Fruit fly (Drosophila melanogaster) whole organism: ENCODE results near the gene Trf2.

ENCODE experiments used
- CG8478 ChIP-seq: fragments of >200 bp; optimal IDR thresholded peaks from 2 replicates; lab custom pipeline; 2018; ENCODE audit warnings: inconsistent platforms
- Dll ChIP-seq: fragments of >200 bp; optimal IDR thresholded peaks from 2 replicates; lab custom pipeline; 2017
- EcR ChIP-seq, 2 experiments: fragments of >200 bp; optimal IDR thresholded peaks; 2 replicates each; lab custom pipeline; 2017; ENCODE audit warnings: missing biosample characterization in 2 of 2, missing genetic modification characterization in 2 of 2, missing genetic modification reagents in 2 of 2
- pan ChIP-seq: fragments of >200 bp; optimal IDR thresholded peaks from 2 replicates; lab custom pipeline; 2017
- psq ChIP-seq: fragments of >200 bp; optimal IDR thresholded peaks from 2 replicates; lab custom pipeline; 2017
- usp ChIP-seq: fragments of >200 bp; optimal IDR thresholded peaks from 2 replicates; lab custom pipeline; 2017; ENCODE audit warnings: missing biosample characterization, missing genetic modification characterization, mixed read lengths

The Trf2 gene

DNA sequence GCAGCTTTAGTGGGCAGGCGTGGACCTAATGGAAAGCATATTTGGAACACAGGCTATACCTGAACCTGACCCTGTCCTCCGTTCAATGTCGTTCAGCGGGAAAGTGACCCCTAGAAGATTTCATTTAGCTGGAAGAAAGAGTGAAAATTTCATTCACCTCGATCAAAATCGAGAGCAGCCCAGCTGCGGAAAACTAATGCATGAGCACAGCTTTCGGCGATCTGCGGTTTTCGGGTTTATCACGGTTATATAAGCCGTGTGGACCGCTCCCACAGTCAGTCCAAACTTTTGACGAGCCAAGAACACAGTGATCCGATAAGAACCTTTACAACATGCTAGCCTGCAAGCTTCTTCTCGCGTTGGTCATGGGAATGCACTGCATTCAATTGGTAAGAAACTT lies 61.5 kb downstream of the Trf2 start, which contains the start of gene Cp7Fa:
Gene Cp7Fa, plus strand, starts transcription at position 301 of the 400 bp plus-strand sequence.
- no peak for TF ChIP-seq pan (lab: Kevin White, UChicago)

dm6 chrX:8473339-8473887 lies 64.3 kb downstream of the Trf2 start, which contains the start of gene Cp7Fb:
Gene Cp7Fb (plus strand): TSS chrX:8473837.
- TF ChIP-seq CG8478 (lab: Kevin White, UChicago) (no peak), pan (lab: Kevin White, UChicago) (no peak), usp (GFP tag; lab: Kevin White, UChicago) (no peak), EcR (GFP tag; optimal IDR thresholded peaks at IDR 0.05; lab: Kevin White, UChicago) (no peak), psq (no peak)

- TF ChIP-seq pan (lab: Kevin White, UChicago), result no peak
- TF ChIP-seq CG8478 (lab: Kevin White, UChicago), result no peak
- TF ChIP-seq usp (GFP tag; lab: Kevin White, UChicago), result no peak
- no peak for TF ChIP-seq psq
- TF ChIP-seq Dll (lab: Kevin White, UChicago), result no peak
- TF ChIP-seq EcR (GFP tag; optimal IDR thresholded peaks at IDR 0.05; lab: Kevin White, UChicago), result no peak
These were observed 66.6 kb downstream of the Trf2 start for dm6 chrX:8475657-8476056.

dm6 chrX:8476817-8477216 lies 67.7 kb downstream of the Trf2 start, which contains the start of gene Cp7Fc:
Gene Cp7Fc (plus strand): TSS chrX:8477117.
- TF ChIP-seq pan (lab: Kevin White, UChicago) (no peak), usp (GFP tag; lab: Kevin White, UChicago) (no peak), CG8478 (lab: Kevin White, UChicago) (no peak), psq (no peak), Dll (lab: Kevin White, UChicago) (no peak), EcR (GFP tag; optimal IDR thresholded peaks at IDR 0.05; lab: Kevin White, UChicago) (no peak)

DNA sequence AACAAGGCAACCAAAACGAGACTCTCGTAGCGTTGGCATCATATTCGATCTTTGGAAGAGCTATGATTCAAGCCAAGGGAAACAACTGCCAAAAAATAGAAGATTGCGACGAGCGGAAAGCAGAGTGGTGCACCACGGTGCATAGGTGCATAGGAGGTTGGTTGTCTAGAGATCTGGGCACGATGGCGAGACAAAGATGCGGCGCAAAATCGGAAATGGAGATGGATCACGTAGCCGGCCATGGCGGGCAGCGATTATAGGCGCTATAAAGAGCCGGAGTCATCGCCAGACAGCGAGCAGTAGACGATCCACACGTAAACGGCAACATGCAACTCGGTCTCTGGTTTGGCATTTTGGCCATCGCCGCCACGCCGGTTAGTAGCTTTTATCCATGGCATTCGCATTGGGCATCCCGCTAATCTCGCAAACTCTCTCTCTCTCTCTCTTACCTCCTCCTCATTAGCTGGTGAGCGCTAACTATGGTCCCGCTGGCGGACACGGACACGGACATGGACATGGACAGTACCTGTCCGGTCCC lies 70.0 kb downstream of the Trf2 start, which contains the start of gene Cp36:
Gene Cp36, plus strand, starts transcription at position 289 of the 538 bp plus-strand sequence.
- TF ChIP-seq CG8478 (lab: Kevin White, UChicago) (no peak), pan (lab: Kevin White, UChicago) (no peak), Dll (lab: Kevin White, UChicago) (no peak), psq (no peak)

DNA sequence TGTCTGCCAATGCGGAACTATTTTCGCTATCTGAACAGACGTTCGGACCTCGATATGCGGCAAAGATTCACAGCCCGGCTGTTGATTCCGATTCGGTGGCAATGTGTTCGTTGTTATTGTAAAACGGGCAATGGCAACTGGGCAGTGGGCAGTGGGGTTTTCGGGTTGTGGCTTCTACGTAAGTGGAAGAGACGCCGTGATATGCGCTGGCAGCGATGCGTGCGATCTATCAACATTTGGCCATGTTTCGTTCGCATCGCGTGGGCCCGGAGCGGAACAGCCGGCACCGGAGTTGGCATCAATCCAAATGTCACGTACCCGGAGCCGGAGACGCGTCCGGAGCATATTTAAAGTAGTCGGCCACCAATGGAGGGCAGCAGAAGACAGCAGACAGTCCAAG lies 72.4 kb downstream of the Trf2 start, which contains the start of gene Cp38:
Gene Cp38, plus strand, starts transcription at position 376 of the 400 bp plus-strand sequence.
- no peak for TF ChIP-seq Dll (lab: Kevin White, UChicago)
- no peak for TF ChIP-seq CG8478 (lab: Kevin White, UChicago)
- no peak for TF ChIP-seq psq
- TF ChIP-seq usp (GFP tag; lab: Kevin White, UChicago), result no peak
- TF ChIP-seq EcR (GFP tag; optimal IDR thresholded peaks at IDR 0.05; lab: Kevin White, UChicago), result no peak
- TF ChIP-seq pan (lab: Kevin White, UChicago), result no peak
